Fruit fly (Drosophila melanogaster): Measurements from ENCODE around the gene trx.

DNA sequence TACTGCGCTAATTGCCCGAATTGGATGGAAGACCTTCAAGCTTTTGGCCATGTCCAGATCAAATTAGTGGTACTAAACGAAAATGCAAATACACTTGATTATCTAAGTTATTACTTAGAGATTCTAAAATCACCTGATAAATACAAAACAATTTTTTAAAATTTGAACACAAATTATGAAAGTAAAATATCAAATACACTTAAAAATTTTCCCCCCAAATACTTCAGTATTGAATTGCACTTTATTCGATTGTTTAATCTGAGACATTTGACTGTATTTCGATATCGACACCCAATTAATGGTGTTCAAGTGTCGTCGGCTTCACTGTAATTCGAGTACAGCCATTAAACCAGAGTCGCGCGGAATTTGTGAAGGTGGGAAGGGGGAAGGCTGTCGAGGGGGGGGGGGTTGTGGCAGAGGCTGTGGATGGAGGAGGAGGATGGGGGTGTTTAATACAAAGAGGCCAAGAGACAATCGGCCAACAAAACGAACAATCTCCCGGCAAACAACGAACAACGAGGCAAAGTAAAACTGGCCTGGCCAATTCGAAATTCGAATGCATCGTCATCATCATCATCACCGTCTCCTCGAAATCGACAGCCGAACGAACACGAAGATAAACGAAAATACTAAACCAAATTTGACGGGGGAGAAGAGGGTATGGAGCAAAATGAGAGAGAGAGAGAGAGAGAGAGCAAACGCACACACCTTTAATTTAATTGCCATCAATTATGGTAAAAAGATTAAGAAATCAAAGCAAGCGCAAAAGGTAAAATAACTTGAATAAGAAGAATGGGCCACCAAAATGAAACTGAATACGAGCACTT is 4.3 kb downstream of the trx start:
- TF ChIP-seq ttk (optimal IDR thresholded peaks at IDR 0.05) (no peak), insv (optimal IDR thresholded peaks at IDR 0.05) (no peak), Sin3A (optimal IDR thresholded peaks at IDR 0.05) (no peak), Myc (optimal IDR thresholded peaks at IDR 0.05) (no peak)

Measured in Kc167 (cell line).